Fruit fly (Drosophila melanogaster) whole organism, embryonic: ENCODE results near the gene Polr2I.
A peak's percentile ranks its signal among the peaks of the same experiment; 100 is the strongest.

Source experiments
- Aef1 ChIP-seq: fragments of 200-800 bp; sonication (Bioruptor generic); IDR thresholded peaks from 3 replicates; pipeline ENCODE4 v1.3.6; 2022; ENCODE audit warnings: missing biosample characterization, missing genetic modification characterization
- CG10462 ChIP-seq: fragments of 200-800 bp; sonication (Bioruptor generic); optimal IDR thresholded peaks from 2 replicates; lab custom pipeline; 2016; ENCODE audit warnings: missing biosample characterization, missing genetic modification characterization
- CG18011 ChIP-seq: fragments of 200-800 bp; sonication (Bioruptor generic); optimal IDR thresholded peaks from 2 replicates; lab custom pipeline; 2017; ENCODE audit warnings: missing biosample characterization, missing genetic modification characterization, mild to moderate bottlenecking, moderate library complexity, missing genotype
- CG2120 ChIP-seq: fragments of 200-800 bp; sonication (Bioruptor generic); optimal IDR thresholded peaks from 3 replicates; lab custom pipeline; 2016; ENCODE audit warnings: missing biosample characterization, missing genetic modification characterization
- CG8281 ChIP-seq: fragments of 200-800 bp; sonication (Bioruptor generic); optimal IDR thresholded peaks from 2 replicates; lab custom pipeline; 2018; ENCODE audit warnings: missing biosample characterization, mild to moderate bottlenecking, missing genetic modification characterization, moderate library complexity
- CG9437 ChIP-seq: fragments of 200-800 bp; sonication (Bioruptor generic); optimal IDR thresholded peaks from 2 replicates; lab custom pipeline; 2018; ENCODE audit warnings: missing biosample characterization, mild to moderate bottlenecking, missing genetic modification characterization
- H15 ChIP-seq: fragments of 200-800 bp; sonication (Bioruptor generic); IDR thresholded peaks from 3 replicates; pipeline ENCODE4 v1.3.6; 2022; ENCODE audit warnings: missing biosample characterization, missing genetic modification characterization
- HLH3B ChIP-seq: fragments of 200-800 bp; sonication (Bioruptor generic); IDR thresholded peaks from 2 replicates; pipeline ENCODE4 v1.3.6; 2022; ENCODE audit warnings: missing biosample characterization, missing genetic modification characterization
- Sry-β ChIP-seq: fragments of 200-800 bp; sonication (Bioruptor generic); optimal IDR thresholded peaks from 2 replicates; lab custom pipeline; 2018; ENCODE audit warnings: missing biosample characterization, mild to moderate bottlenecking, missing genetic modification characterization, moderate library complexity
- insv ChIP-seq, 2 experiments: fragments of 200-800 bp; sonication (Bioruptor generic); optimal IDR thresholded peaks; 3 replicates each; lab custom pipeline; 2016 to 2018; ENCODE audit warnings: missing biosample characterization in 2 of 2, missing genetic modification characterization in 2 of 2

DNA sequence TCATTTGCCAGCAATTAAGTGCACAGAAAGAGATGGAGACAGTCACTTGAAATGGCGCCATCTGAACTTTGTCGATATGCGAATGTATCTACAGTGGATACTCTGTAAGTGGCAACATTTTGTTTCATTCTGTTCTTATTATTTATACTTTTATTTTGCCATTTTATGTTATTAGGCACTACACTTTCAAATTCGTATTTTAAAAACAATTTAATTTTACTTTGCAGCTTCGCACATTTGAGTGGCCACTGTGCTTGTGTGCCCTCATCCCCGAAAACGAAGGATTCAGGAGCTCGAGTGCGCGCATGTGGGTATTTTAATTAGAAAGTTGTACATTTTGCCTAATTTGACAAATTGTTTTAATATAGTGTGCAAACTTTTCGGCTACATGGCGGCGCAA lies 48.5 kb downstream of the Polr2I start:
- no peak for TF ChIP-seq insv (GFP tag; optimal IDR thresholded peaks at IDR 0.05; lab: Kevin White, UChicago)
- peak; percentile 47 for TF ChIP-seq CG2120 (GFP tag; lab: Kevin White, UChicago)
- peak; percentile 46 for TF ChIP-seq HLH3B
- TF ChIP-seq CG10462 (GFP tag; lab: Kevin White, UChicago): no peak
- TF ChIP-seq CG8281 (tag; lab: Kevin White, UChicago): no peak
- no peak for TF ChIP-seq CG18011
- TF ChIP-seq Sry-β (GFP tag; lab: Kevin White, UChicago): no peak
- TF ChIP-seq H15: 0 out of 3 replicates have a peak, but pooled peaks have one; percentile 47
- TF ChIP-seq CG9437: no peak
- peak; percentile 45; the same call in 2 of the 3 replicates for TF ChIP-seq Aef1
